Worm (Caenorhabditis elegans) whole organism, L1 larva: ENCODE results near the gene sre-16.

Source experiments
- efl-1 ChIP-seq, 4 experiments: fragments of 150-350 bp; optimal IDR thresholded peaks in 3 of 4; peaks in 1 of 4; 1 replicate in 1 of 4; 2 replicates in 3 of 4; lab custom pipeline; 2014; ENCODE audit warnings: missing biosample characterization in 2 of 4, missing genetic modification characterization in 2 of 4, missing genetic modification reagents in 2 of 4
- lin-39 ChIP-seq: fragments of 150-350 bp; optimal IDR thresholded peaks from 2 replicates; lab custom pipeline; 2014; ENCODE audit warnings: missing biosample characterization, missing genetic modification reagents, missing genetic modification characterization
- nhr-19 ChIP-seq: fragments of 200-800 bp; sonication (Bioruptor generic); conservative IDR thresholded peaks from 2 replicates; pipeline ENCODE4 v1.3.6; 2022; ENCODE audit warnings: missing genetic modification characterization, missing compliant biosample characterization
- unc-130 ChIP-seq: fragments of 150-350 bp; optimal IDR thresholded peaks from 2 replicates; lab custom pipeline; 2017; ENCODE audit warnings: missing biosample characterization, missing genetic modification characterization, inconsistent platforms
- unc-62 ChIP-seq: fragments of 150-350 bp; optimal IDR thresholded peaks from 2 replicates; lab custom pipeline; 2014; ENCODE audit warnings: missing biosample characterization, missing genetic modification reagents, missing genetic modification characterization
- zag-1 ChIP-seq: fragments of 150-350 bp; optimal IDR thresholded peaks from 2 replicates; lab custom pipeline; 2014; ENCODE audit warnings: missing biosample characterization, missing genetic modification characterization
- ztf-4 ChIP-seq: fragments of 150-350 bp; optimal IDR thresholded peaks from 2 replicates; lab custom pipeline; 2014; ENCODE audit warnings: missing biosample characterization, missing genetic modification characterization

DNA sequence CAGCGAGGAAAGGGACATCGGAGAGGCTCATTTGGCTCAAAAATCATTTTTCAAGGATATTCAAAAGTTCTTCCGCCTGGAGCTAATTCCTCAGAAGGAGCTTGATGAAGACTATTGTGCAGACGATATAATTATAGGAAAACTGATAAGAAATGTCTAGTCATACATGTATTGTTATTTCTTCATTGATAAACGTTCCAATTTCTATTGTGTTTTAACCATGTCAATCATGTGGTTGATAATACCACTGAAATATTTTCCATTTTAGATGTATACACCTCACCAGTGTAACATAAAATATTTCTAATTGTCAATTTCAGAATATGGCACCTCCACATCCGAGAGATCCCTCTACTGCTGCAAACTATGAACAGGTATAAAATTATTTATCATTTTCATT lies 43.4 kb upstream of the sre-16 start, which contains the start of gene ltah-1.1:
- TF ChIP-seq efl-1 (optimal IDR thresholded peaks at IDR 0.05; lab: Kevin White, UChicago) = no peak
- no peak for TF ChIP-seq efl-1 (GFP tag; optimal IDR thresholded peaks at IDR 0.05 in 1 of 2; lab: Kevin White, UChicago)
- TF ChIP-seq unc-62 (GFP tag; lab: Kevin White, UChicago) = no peak
- TF ChIP-seq lin-39 (tag; lab: Kevin White, UChicago) = no peak
- no peak for TF ChIP-seq ztf-4 (tag; lab: Kevin White, UChicago)
- no peak for TF ChIP-seq zag-1 (tag; lab: Kevin White, UChicago)
- TF ChIP-seq unc-130 (tag; lab: Kevin White, UChicago) = no peak
- TF ChIP-seq nhr-19 (GFP tag; lab: Robert Waterston, UW) = no peak
